Worm (Caenorhabditis elegans) whole organism, early embryonic: Measurements from ENCODE around the gene C08F11.13.
"Not testable (repeated sequence)": the region's sequence is repeated elsewhere in the genome, so short reads cannot be mapped to it uniquely, and the experiment has no call there.

ENCODE experiments used
- B0310.2 ChIP-seq: sonication (generic microtip); optimal IDR thresholded peaks from 2 replicates; lab custom pipeline; 2016; ENCODE audit warnings: mild to moderate bottlenecking, missing genetic modification characterization, missing compliant biosample characterization
- F13C5.2 ChIP-seq: sonication (generic microtip); optimal IDR thresholded peaks from 2 replicates; lab custom pipeline; 2017; ENCODE audit warnings: mild to moderate bottlenecking, missing genetic modification characterization, inconsistent platforms, missing compliant biosample characterization
- aly-1 ChIP-seq: sonication (generic microtip); optimal IDR thresholded peaks from 2 replicates; lab custom pipeline; 2016; ENCODE audit warnings: missing genetic modification characterization, missing compliant biosample characterization
- ama-1 ChIP-seq: fragments of 150-350 bp; optimal IDR thresholded peaks from 2 replicates; lab custom pipeline; 2014
- ceh-13 ChIP-seq: fragments of 200-800 bp; sonication (Bioruptor generic); optimal IDR thresholded peaks from 2 replicates; lab custom pipeline; 2018; ENCODE audit warnings: mild to moderate bottlenecking, missing genetic modification characterization, missing compliant biosample characterization
- ceh-36 ChIP-seq: sonication (generic microtip); optimal IDR thresholded peaks from 2 replicates; lab custom pipeline; 2016; ENCODE audit warnings: missing genetic modification characterization, inconsistent platforms, missing compliant biosample characterization
- ets-7 ChIP-seq: sonication (generic microtip); optimal IDR thresholded peaks from 2 replicates; lab custom pipeline; 2016; ENCODE audit warnings: missing genotype, missing genetic modification characterization, missing compliant biosample characterization
- flt-1 ChIP-seq: fragments of 200-800 bp; sonication (Bioruptor generic); IDR thresholded peaks from 2 replicates; pipeline ENCODE4 v1.3.6; 2022; ENCODE audit warnings: missing genetic modification characterization, missing compliant biosample characterization
- hmbx-1 ChIP-seq: sonication (generic microtip); optimal IDR thresholded peaks from 2 replicates; lab custom pipeline; 2016; ENCODE audit warnings: mild to moderate bottlenecking, missing genetic modification characterization, missing compliant biosample characterization
- hmg-4 ChIP-seq: fragments of 200-800 bp; sonication (Bioruptor generic); optimal IDR thresholded peaks from 2 replicates; lab custom pipeline; 2018; ENCODE audit warnings: mild to moderate bottlenecking, missing genetic modification characterization, missing compliant biosample characterization
- hnd-1 ChIP-seq: sonication (generic microtip); optimal IDR thresholded peaks from 2 replicates; lab custom pipeline; 2016; ENCODE audit warnings: missing genetic modification characterization, missing compliant biosample characterization
- pes-1 ChIP-seq: fragments of 200-800 bp; sonication (Bioruptor generic); IDR thresholded peaks from 2 replicates; pipeline ENCODE4 v1.3.6; 2022; ENCODE audit warnings: missing genetic modification reagents, missing genetic modification characterization, missing compliant biosample characterization
- scrt-1 ChIP-seq: fragments of 200-800 bp; sonication (Bioruptor generic); IDR thresholded peaks from 2 replicates; pipeline ENCODE4 v1.3.6; 2022; ENCODE audit warnings: missing genetic modification characterization, missing compliant biosample characterization
- sea-1 ChIP-seq: fragments of 200-800 bp; sonication (Bioruptor generic); conservative IDR thresholded peaks from 2 replicates; pipeline ENCODE4 v1.3.6; 2022; ENCODE audit warnings: missing genetic modification characterization, missing compliant biosample characterization
- tbx-11 ChIP-seq: fragments of 200-800 bp; sonication (Bioruptor generic); IDR thresholded peaks from 2 replicates; pipeline ENCODE4 v1.3.6; 2022; ENCODE audit warnings: missing genetic modification characterization, missing compliant biosample characterization
- tbx-37 ChIP-seq: fragments of 200-800 bp; sonication (Bioruptor generic); conservative IDR thresholded peaks from 2 replicates; pipeline ENCODE4 v1.3.6; 2022; ENCODE audit warnings: missing genetic modification reagents, missing genetic modification characterization, missing compliant biosample characterization
- tra-4 ChIP-seq: sonication (generic microtip); optimal IDR thresholded peaks from 2 replicates; lab custom pipeline; 2017; ENCODE audit warnings: missing genetic modification characterization, missing compliant biosample characterization

C08F11.13 gene

ce11 chrIV:13584646-13585045, 25.0 kb downstream of the C08F11.13 start, which contains the start of gene sru-11:
TSS of gene sru-11 (plus strand) at chrIV:13584946.
- TF ChIP-seq scrt-1 (GFP tag; lab: Robert Waterston, UW) (no peak), pes-1 (no peak), ceh-13 (GFP tag; lab: Kevin White, UChicago) (no peak), ceh-36 (tag; lab: Kevin White, UChicago) (no peak), tbx-37 (GFP tag; lab: Robert Waterston, UW) (no peak), aly-1 (tag; lab: Kevin White, UChicago) (no peak), tbx-11 (GFP tag; lab: Robert Waterston, UW) (no peak), F13C5.2 (tag; lab: Kevin White, UChicago) (no peak), flt-1 (GFP tag; lab: Robert Waterston, UW) (no peak), hnd-1 (tag; lab: Kevin White, UChicago) (no peak), ama-1 (no peak), ets-7 (tag; lab: Kevin White, UChicago) (no peak), B0310.2 (no peak), sea-1 (GFP tag; lab: Robert Waterston, UW) (no peak), hmbx-1 (tag; lab: Kevin White, UChicago) (no peak), hmg-4 (no peak), tra-4 (tag; lab: Kevin White, UChicago) (no peak)

ce11 chrIV:13582909-13583308, 26.8 kb downstream of the C08F11.13 start, which contains the start of gene sru-12:
TSS of gene sru-12 (plus strand) at chrIV:13583209.
- no peak for TF ChIP-seq ceh-36 (tag; lab: Kevin White, UChicago)
- no peak for TF ChIP-seq hnd-1 (tag; lab: Kevin White, UChicago)
- TF ChIP-seq tra-4 (tag; lab: Kevin White, UChicago), result no peak
- TF ChIP-seq tbx-11 (GFP tag; lab: Robert Waterston, UW), result no peak
- no peak for TF ChIP-seq scrt-1 (GFP tag; lab: Robert Waterston, UW)
- no peak for TF ChIP-seq ama-1
- no peak for TF ChIP-seq ets-7 (tag; lab: Kevin White, UChicago)
- no peak for TF ChIP-seq tbx-37 (GFP tag; lab: Robert Waterston, UW)
- no peak for TF ChIP-seq aly-1 (tag; lab: Kevin White, UChicago)
- no peak for TF ChIP-seq ceh-13 (GFP tag; lab: Kevin White, UChicago)
- no peak for TF ChIP-seq sea-1 (GFP tag; lab: Robert Waterston, UW)
- no peak for TF ChIP-seq hmbx-1 (tag; lab: Kevin White, UChicago)
- no peak for TF ChIP-seq flt-1 (GFP tag; lab: Robert Waterston, UW)
- no peak for TF ChIP-seq hmg-4
- TF ChIP-seq B0310.2, result no peak
- no peak for TF ChIP-seq pes-1
- no peak for TF ChIP-seq F13C5.2 (tag; lab: Kevin White, UChicago)

ce11 chrIV:13578953-13579352, 30.7 kb downstream of the C08F11.13 start, which contains the start of gene sru-16:
TSS of gene sru-16 (plus strand) at chrIV:13579253.
- TF ChIP-seq pes-1; hnd-1 (tag; lab: Kevin White, UChicago); hmbx-1 (tag; lab: Kevin White, UChicago): not testable (repeated sequence)

ce11 chrIV:13578174-13578573, 31.5 kb downstream of the C08F11.13 start, which contains the start of gene Y45F10B.8:
TSS of gene Y45F10B.8 (minus strand) at chrIV:13578274.
- TF ChIP-seq ets-7 (tag; lab: Kevin White, UChicago); F13C5.2 (tag; lab: Kevin White, UChicago); sea-1 (GFP tag; lab: Robert Waterston, UW): not testable (repeated sequence)

ce11 chrIV:13575673-13576072, 34.0 kb downstream of the C08F11.13 start:
- TF ChIP-seq ceh-13 (GFP tag; lab: Kevin White, UChicago), result no peak
- TF ChIP-seq ets-7 (tag; lab: Kevin White, UChicago), result no peak
- no peak for TF ChIP-seq flt-1 (GFP tag; lab: Robert Waterston, UW)
- TF ChIP-seq hnd-1 (tag; lab: Kevin White, UChicago), result no peak
- TF ChIP-seq pes-1, result no peak
- no peak for TF ChIP-seq B0310.2
- no peak for TF ChIP-seq aly-1 (tag; lab: Kevin White, UChicago)

ce11 chrIV:13574733-13575132, 35.0 kb downstream of the C08F11.13 start, which contains the start of gene srd-10:
TSS of gene srd-10 (plus strand) at chrIV:13575033.
- TF ChIP-seq tra-4 (tag; lab: Kevin White, UChicago) (no peak), hmbx-1 (tag; lab: Kevin White, UChicago) (no peak), pes-1 (no peak), ceh-13 (GFP tag; lab: Kevin White, UChicago) (no peak), tbx-37 (GFP tag; lab: Robert Waterston, UW) (no peak), ceh-36 (tag; lab: Kevin White, UChicago) (no peak), scrt-1 (GFP tag; lab: Robert Waterston, UW) (no peak), aly-1 (tag; lab: Kevin White, UChicago) (no peak), ama-1 (no peak), B0310.2 (no peak)

- TF ChIP-seq hmg-4 (no peak), hnd-1 (tag; lab: Kevin White, UChicago) (no peak), tbx-37 (GFP tag; lab: Robert Waterston, UW) (no peak)
These were observed 45.4 kb downstream of the C08F11.13 start for ce11 chrIV:13564284-13564683.

ce11 chrIV:13561629-13562028, 48.1 kb downstream of the C08F11.13 start, which contains the start of the genes Y45F10B.13 and qui-1:
TSS of gene Y45F10B.13 (minus strand) at chrIV:13561729.
TSS of gene qui-1 (plus strand) at chrIV:13561861.
- TF ChIP-seq pes-1 (no peak), ets-7 (tag; lab: Kevin White, UChicago) (no peak), hmg-4 (no peak), flt-1 (GFP tag; lab: Robert Waterston, UW) (no peak), ceh-36 (tag; lab: Kevin White, UChicago) (no peak), ceh-13 (GFP tag; lab: Kevin White, UChicago) (no peak), tra-4 (tag; lab: Kevin White, UChicago) (no peak), tbx-37 (GFP tag; lab: Robert Waterston, UW) (no peak), aly-1 (tag; lab: Kevin White, UChicago) (no peak), B0310.2 (no peak), hmbx-1 (tag; lab: Kevin White, UChicago) (no peak), scrt-1 (GFP tag; lab: Robert Waterston, UW) (no peak), hnd-1 (tag; lab: Kevin White, UChicago) (no peak), tbx-11 (GFP tag; lab: Robert Waterston, UW) (no peak), F13C5.2 (tag; lab: Kevin White, UChicago) (no peak), sea-1 (GFP tag; lab: Robert Waterston, UW) (no peak), ama-1 (no peak)
